Worm (Caenorhabditis elegans): ENCODE results near the gene nhr-7.

- TF ChIP-seq ama-1 (optimal IDR thresholded peaks at IDR 0.05) (no peak), flt-1 (GFP tag; IDR thresholded peaks at IDR 0.05) (no peak), scrt-1 (GFP tag; IDR thresholded peaks at IDR 0.05) (no peak), sea-1 (GFP tag; conservative IDR thresholded peaks at IDR 0.05) (no peak), hmg-4 (GFP tag; optimal IDR thresholded peaks at IDR 0.05) (no peak), F13C5.2 (tag; optimal IDR thresholded peaks at IDR 0.05) (no peak), tbx-37 (GFP tag; conservative IDR thresholded peaks at IDR 0.05) (no peak), tbx-11 (GFP tag; IDR thresholded peaks at IDR 0.05) (no peak), pes-1 (GFP tag; IDR thresholded peaks at IDR 0.05) (no peak), tra-4 (tag; optimal IDR thresholded peaks at IDR 0.05) (no peak), ceh-13 (GFP tag; optimal IDR thresholded peaks at IDR 0.05) (no peak), hmbx-1 (tag; optimal IDR thresholded peaks at IDR 0.05) (no peak), ceh-36 (tag; optimal IDR thresholded peaks at IDR 0.05) (no peak), B0310.2 (tag; optimal IDR thresholded peaks at IDR 0.05) (no peak)
These were observed 9.6 kb downstream of the nhr-7 start, which contains the start of gene F54D1.1 for ce11 chrIV:11261535-11261934.

Data from whole organism, early embryonic.